Worm (Caenorhabditis elegans) whole organism, young adult: ENCODE measurements around the gene EEED8.13.

ENCODE experiments used
- B0261.1 ChIP-seq: sonication (generic microtip); optimal IDR thresholded peaks from 2 replicates; lab custom pipeline; 2016; ENCODE audit warnings: mild to moderate bottlenecking, missing genetic modification characterization, moderate library complexity, missing compliant biosample characterization
- attf-3 ChIP-seq: fragments of 200-800 bp; sonication (Bioruptor generic); conservative IDR thresholded peaks from 2 replicates; pipeline ENCODE4 v1.3.6; 2022; ENCODE audit warnings: missing genetic modification reagents, missing genetic modification characterization, missing compliant biosample characterization
- die-1 ChIP-seq: sonication (generic microtip); optimal IDR thresholded peaks from 2 replicates; lab custom pipeline; 2016; ENCODE audit warnings: missing genotype, mild to moderate bottlenecking, missing genetic modification characterization, missing compliant biosample characterization
- dpl-1 ChIP-seq: fragments of 150-350 bp; optimal IDR thresholded peaks from 2 replicates; lab custom pipeline; 2014; ENCODE audit warnings: missing biosample characterization, missing genetic modification reagents, missing genetic modification characterization
- mcd-1 ChIP-seq: fragments of 200-800 bp; sonication (Bioruptor generic); IDR thresholded peaks from 2 replicates; pipeline ENCODE4 v1.3.6; 2022; ENCODE audit warnings: missing genetic modification reagents, missing genetic modification characterization, missing compliant biosample characterization
- mel-28 ChIP-seq: sonication (generic microtip); optimal IDR thresholded peaks from 2 replicates; lab custom pipeline; 2016; ENCODE audit warnings: borderline replicate concordance, mild to moderate bottlenecking, missing genetic modification characterization, missing compliant biosample characterization
- snpc-4 ChIP-seq, 5 experiments: fragments of 150-350 bp in 1 of 5; sonication (generic microtip) in 4 of 5; optimal IDR thresholded peaks; 2 replicates each; lab custom pipeline; 2014 to 2018; ENCODE audit warnings: missing genetic modification characterization in 5 of 5, missing biosample characterization in 3 of 5, antibody characterized with exemption in 2 of 5, mild to moderate bottlenecking in 2 of 5, missing compliant biosample characterization in 2 of 5, missing genotype in 2 of 5, moderate library complexity in 2 of 5, missing genetic modification reagents in 1 of 5

DNA sequence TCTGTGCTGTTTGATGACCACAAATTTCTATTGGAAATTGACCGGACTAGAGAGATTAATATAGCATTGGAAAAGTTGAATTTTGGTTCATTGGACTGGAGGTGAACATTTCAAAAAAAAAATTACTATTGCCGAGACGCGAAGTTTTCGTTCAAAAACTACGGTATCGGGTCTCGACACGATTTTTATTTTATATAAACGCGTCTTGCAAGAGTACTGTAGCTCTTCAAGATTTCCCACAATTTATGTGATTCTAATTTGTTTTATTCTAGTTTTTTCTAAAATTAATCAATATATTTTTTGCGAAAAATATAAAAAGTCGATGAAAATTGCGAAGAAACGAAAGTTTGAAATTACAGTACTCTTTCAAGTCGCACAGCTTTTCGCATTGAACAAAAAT lies 41.7 kb downstream of the EEED8.13 start, which contains the start of gene F09E5.12:
- TF ChIP-seq mcd-1 (GFP tag; lab: Robert Waterston, UW) (no peak), attf-3 (GFP tag; lab: Robert Waterston, UW) (no peak), die-1 (tag; lab: Kevin White, UChicago) (no peak), snpc-4 (GFP tag; optimal IDR thresholded peaks at IDR 0.05; lab: Kevin White, UChicago) (no peak), snpc-4 (tag; optimal IDR thresholded peaks at IDR 0.05; lab: Kevin White, UChicago) (no peak), B0261.1 (tag; lab: Kevin White, UChicago) (no peak), mel-28 (tag; lab: Kevin White, UChicago) (no peak), dpl-1 (GFP tag; lab: Kevin White, UChicago) (no peak)
